Worm (Caenorhabditis elegans) whole organism, L4 larva: ENCODE measurements around the gene Y39G8B.5.

Source experiments
- ces-1 ChIP-seq: fragments of 150-350 bp; sonication (generic microtip); optimal IDR thresholded peaks from 4 replicates; lab custom pipeline; 2014; ENCODE audit warnings: missing biosample characterization, missing genetic modification reagents, missing genetic modification characterization
- mdl-1 ChIP-seq, 2 experiments: fragments of 150-350 bp in 1 of 2; sonication (generic microtip) in 1 of 2; optimal IDR thresholded peaks; 2 replicates each; lab custom pipeline; 2014 to 2017; ENCODE audit warnings: missing biosample characterization in 2 of 2, missing genetic modification characterization in 2 of 2
- nhr-10 ChIP-seq: fragments of 150-350 bp; optimal IDR thresholded peaks from 2 replicates; lab custom pipeline; 2014; ENCODE audit warnings: missing biosample characterization, missing genetic modification characterization
- nhr-11 ChIP-seq: fragments of 150-350 bp; optimal IDR thresholded peaks from 2 replicates; lab custom pipeline; 2014; ENCODE audit warnings: missing biosample characterization, missing genetic modification characterization
- pqm-1 ChIP-seq: sonication (generic microtip); optimal IDR thresholded peaks from 2 replicates; lab custom pipeline; 2017; ENCODE audit warnings: missing biosample characterization, missing genetic modification characterization
- snpc-4 ChIP-seq: fragments of 150-350 bp; optimal IDR thresholded peaks from 2 replicates; lab custom pipeline; 2014; ENCODE audit warnings: missing biosample characterization, missing genetic modification characterization

DNA sequence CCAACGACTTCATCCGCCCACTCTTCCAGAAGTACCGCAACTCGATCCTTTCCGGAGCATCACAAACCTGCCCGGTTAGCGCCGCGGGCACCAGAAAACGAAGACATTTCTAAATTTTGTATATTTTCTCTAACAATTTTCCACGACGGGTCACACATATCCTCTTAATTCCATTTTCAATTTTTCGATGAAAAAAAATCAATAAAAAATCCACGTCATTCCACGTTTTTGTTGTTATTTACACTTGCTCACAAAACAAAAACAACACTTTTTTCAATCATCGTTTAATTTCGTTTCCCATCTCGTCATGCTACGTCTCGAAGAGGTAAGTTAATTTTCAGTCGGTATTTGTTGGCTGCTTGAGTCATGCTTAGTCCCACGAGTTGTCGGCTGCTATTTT is 16.7 kb upstream of the Y39G8B.5 start, which contains the start of gene F01D5.7:
- TF ChIP-seq ces-1 (GFP tag; lab: Kevin White, UChicago) = no peak
- no peak for TF ChIP-seq nhr-10
- TF ChIP-seq nhr-11 (tag; lab: Kevin White, UChicago) = no peak
- TF ChIP-seq mdl-1 (tag; optimal IDR thresholded peaks at IDR 0.05; lab: Kevin White, UChicago) = no peak
- TF ChIP-seq snpc-4 (tag; lab: Kevin White, UChicago) = no peak
- no peak for TF ChIP-seq pqm-1 (tag; lab: Kevin White, UChicago)
